Comparison of ENCODE assay signal across 4 fruit fly cellular contexts in genomic region chr3L:15007271-15007948, dm6.
A peak's percentile ranks its signal among the peaks of the same experiment; 100 is the strongest.
TF ChIP-seq lines count a peak whose summit lies in the region.

No protein-coding gene starts in this region.

- TF ChIP-seq CTCF in whole organism, embryonic (GFP tag; optimal IDR thresholded peaks at IDR 0.05; lab: Kevin White, UChicago) = no peak

TF ChIP-seq in whole organism, embryonic, 481 proteins besides CTCF, POLR2A, EP300 and RAD21 (continues in another document):
- TF ChIP-seq CG2199 (GFP tag; IDR thresholded peaks at IDR 0.05; lab: Robert Waterston, UW) (no peak), unc-4 (GFP tag; IDR thresholded peaks at IDR 0.05; lab: Robert Waterston, UW; ENCODE audit: partially characterized antibody) (no peak), lola (GFP tag; optimal IDR thresholded peaks at IDR 0.05; lab: Kevin White, UChicago) (no peak), Atf3 (GFP tag; optimal IDR thresholded peaks at IDR 0.05; lab: Kevin White, UChicago) (no peak), prd (optimal IDR thresholded peaks at IDR 0.05; lab: Kevin White, UChicago) (no peak), prd (GFP tag; IDR thresholded peaks at IDR 0.05; lab: Robert Waterston, UW) (no peak), ara (GFP tag; IDR thresholded peaks at IDR 0.05; lab: Robert Waterston, UW) (no peak), CG9932 (GFP tag; IDR thresholded peaks at IDR 0.05; lab: Robert Waterston, UW) (no peak), Aef1 (GFP tag; IDR thresholded peaks at IDR 0.05; lab: Robert Waterston, UW) (no peak), CG13894 (tag; optimal IDR thresholded peaks at IDR 0.05; lab: Kevin White, UChicago) (no peak), pzg (GFP tag; optimal IDR thresholded peaks at IDR 0.05; lab: Kevin White, UChicago) (no peak), sens (GFP tag; lab: Kevin White, UChicago) (peak; percentile 73), CG2678 (tag; optimal IDR thresholded peaks at IDR 0.05; lab: Kevin White, UChicago) (no peak), CG31388 (GFP tag; optimal IDR thresholded peaks at IDR 0.05; lab: Kevin White, UChicago) (no peak), CG11696 (GFP tag; IDR thresholded peaks at IDR 0.05; lab: Robert Waterston, UW) (peak; percentile 57), YL-1 (GFP tag; optimal IDR thresholded peaks at IDR 0.05; lab: Kevin White, UChicago) (no peak), CG8089 (GFP tag; optimal IDR thresholded peaks at IDR 0.05; lab: Kevin White, UChicago) (no peak), Stat92E (GFP tag; optimal IDR thresholded peaks at IDR 0.05; lab: Kevin White, UChicago) (peak in 1 of 3 experiments; percentile 81), kni (GFP tag; optimal IDR thresholded peaks at IDR 0.05; lab: Kevin White, UChicago) (peak; percentile 73), C15 (GFP tag; IDR thresholded peaks at IDR 0.05; lab: Robert Waterston, UW) (no peak), CG16813 (GFP tag; IDR thresholded peaks at IDR 0.05; lab: Robert Waterston, UW; ENCODE audit: partially characterized antibody) (no peak), Blimp-1 (GFP tag; optimal IDR thresholded peaks at IDR 0.05; lab: Kevin White, UChicago) (no peak), amos (GFP tag; IDR thresholded peaks at IDR 0.05; lab: Robert Waterston, UW; ENCODE audit: partially characterized antibody) (no peak)

TF ChIP-seq in whole organism, prepupa, 60 proteins besides CTCF, POLR2A, EP300 and RAD21 (continues in another document):
- TF ChIP-seq Sox14 (GFP tag; optimal IDR thresholded peaks at IDR 0.05; lab: Kevin White, UChicago) = peak; percentile 20
- TF ChIP-seq Lpt (GFP tag; optimal IDR thresholded peaks at IDR 0.05; lab: Kevin White, UChicago) = peak; percentile 20
- TF ChIP-seq vri (GFP tag; optimal IDR thresholded peaks at IDR 0.05; lab: Kevin White, UChicago) = no peak
- TF ChIP-seq CG8319 (GFP tag; optimal IDR thresholded peaks at IDR 0.05; lab: Kevin White, UChicago) = no peak
- TF ChIP-seq Hr39 (GFP tag; optimal IDR thresholded peaks at IDR 0.05; lab: Kevin White, UChicago) = no peak
- TF ChIP-seq Eip78C (GFP tag; lab: Kevin White, UChicago) = peak; percentile 90
- TF ChIP-seq achi (GFP tag; optimal IDR thresholded peaks at IDR 0.05; lab: Kevin White, UChicago) = peak; percentile 54
- TF ChIP-seq net (GFP tag; optimal IDR thresholded peaks at IDR 0.05; lab: Kevin White, UChicago) = peak; percentile 6
- no peak for TF ChIP-seq CG9139 (GFP tag; optimal IDR thresholded peaks at IDR 0.05; lab: Kevin White, UChicago)
- peak in 1 of 2 experiments; percentile 16 for TF ChIP-seq ss (GFP tag; optimal IDR thresholded peaks at IDR 0.05; lab: Kevin White, UChicago)
- TF ChIP-seq Smox (GFP tag; optimal IDR thresholded peaks at IDR 0.05; lab: Kevin White, UChicago) = peak; percentile 18
- TF ChIP-seq CG11762 (GFP tag; optimal IDR thresholded peaks at IDR 0.05; lab: Kevin White, UChicago; ENCODE audit: insufficient read depth) = no peak
- no peak for TF ChIP-seq CG1621 (tag; optimal IDR thresholded peaks at IDR 0.05; lab: Kevin White, UChicago)
- TF ChIP-seq CG7368 (GFP tag; optimal IDR thresholded peaks at IDR 0.05; lab: Kevin White, UChicago) = no peak
- TF ChIP-seq Blimp-1 (GFP tag; optimal IDR thresholded peaks at IDR 0.05; lab: Kevin White, UChicago) = no peak
- TF ChIP-seq CG15336 (GFP tag; IDR thresholded peaks at IDR 0.05; lab: Robert Waterston, UW) = peak; percentile 55
- TF ChIP-seq lz (GFP tag; optimal IDR thresholded peaks at IDR 0.05; lab: Kevin White, UChicago) = peak; percentile 18
- no peak for TF ChIP-seq cyc (GFP tag; optimal IDR thresholded peaks at IDR 0.05; lab: Kevin White, UChicago)
- TF ChIP-seq CG4318 (GFP tag; optimal IDR thresholded peaks at IDR 0.05; lab: Kevin White, UChicago) = no peak
- peak; percentile 7 for TF ChIP-seq pdm3 (GFP tag; optimal IDR thresholded peaks at IDR 0.05; lab: Kevin White, UChicago)
- TF ChIP-seq CG8119 (GFP tag; IDR thresholded peaks at IDR 0.05; lab: Robert Waterston, UW) = peak; percentile 59
- peak; percentile 15 for TF ChIP-seq CG6808 (GFP tag; optimal IDR thresholded peaks at IDR 0.05; lab: Kevin White, UChicago)
- TF ChIP-seq CG10669 (GFP tag; optimal IDR thresholded peaks at IDR 0.05; lab: Kevin White, UChicago) = peak; percentile 16
- peak; percentile 42 for TF ChIP-seq Met (GFP tag; optimal IDR thresholded peaks at IDR 0.05; lab: Kevin White, UChicago)

TF ChIP-seq in whole organism, pupa, 21 proteins besides CTCF, POLR2A, EP300 and RAD21:
- TF ChIP-seq CG8301 (tag; optimal IDR thresholded peaks at IDR 0.05; lab: Kevin White, UChicago) (peak; percentile 20), D1 (tag; optimal IDR thresholded peaks at IDR 0.05; lab: Kevin White, UChicago) (no peak), CG8159 (tag; optimal IDR thresholded peaks at IDR 0.05; lab: Kevin White, UChicago) (peak; percentile 46), CG14655 (GFP tag; optimal IDR thresholded peaks at IDR 0.05; lab: Kevin White, UChicago) (peak; percentile 39), CG34367 (tag; optimal IDR thresholded peaks at IDR 0.05; lab: Kevin White, UChicago) (peak; percentile 2), CG17806 (tag; optimal IDR thresholded peaks at IDR 0.05; lab: Kevin White, UChicago) (peak; percentile 39), CG32121 (GFP tag; IDR thresholded peaks at IDR 0.05; lab: Robert Waterston, UW) (peak; percentile 32; the same call in 1 of the 2 replicates), Snoo (tag; optimal IDR thresholded peaks at IDR 0.05; lab: Kevin White, UChicago) (no peak), fd96Ca (GFP tag; IDR thresholded peaks at IDR 0.05; lab: Robert Waterston, UW) (no peak), CG9948 (tag; optimal IDR thresholded peaks at IDR 0.05; lab: Kevin White, UChicago) (peak; percentile 46), CG13204 (GFP tag; optimal IDR thresholded peaks at IDR 0.05; lab: Kevin White, UChicago) (no peak), Pif1A (GFP tag; optimal IDR thresholded peaks at IDR 0.05; lab: Kevin White, UChicago) (peak; percentile 37), CG12605 (GFP tag; IDR thresholded peaks at IDR 0.05; lab: Robert Waterston, UW) (0 out of 2 replicates have a peak, but pooled peaks have one; percentile 18), CG15710 (tag; optimal IDR thresholded peaks at IDR 0.05; lab: Kevin White, UChicago) (peak; percentile 24), Pif1B (GFP tag; optimal IDR thresholded peaks at IDR 0.05; lab: Kevin White, UChicago) (no peak)

TF ChIP-seq in whole organism, wandering third instar larva, 38 proteins besides CTCF, POLR2A, EP300 and RAD21:
- TF ChIP-seq sv (GFP tag; optimal IDR thresholded peaks at IDR 0.05; lab: Kevin White, UChicago) = no peak
- TF ChIP-seq psq (GFP tag; optimal IDR thresholded peaks at IDR 0.05; lab: Kevin White, UChicago) = peak; percentile 7
- TF ChIP-seq HLH106 (tag; optimal IDR thresholded peaks at IDR 0.05; lab: Kevin White, UChicago) = peak; percentile 24
TF ChIP-seq in whole organism, wandering third instar larva: peak in this region for 2.

Comparison
In these comparisons a context has a peak if more than half of its experiments do, and no peak if none do; other contexts are left out.
1. Of the 7 proteins assayed by ChIP-seq in both whole organism, embryonic and whole organism, prepupa: peak only in whole organism, embryonic: none; only in whole organism, prepupa: Lpt and Sox102F; in both: none; in neither: 5.